Fruit fly (Drosophila melanogaster): ENCODE measurements around the gene Fit2.

DNA sequence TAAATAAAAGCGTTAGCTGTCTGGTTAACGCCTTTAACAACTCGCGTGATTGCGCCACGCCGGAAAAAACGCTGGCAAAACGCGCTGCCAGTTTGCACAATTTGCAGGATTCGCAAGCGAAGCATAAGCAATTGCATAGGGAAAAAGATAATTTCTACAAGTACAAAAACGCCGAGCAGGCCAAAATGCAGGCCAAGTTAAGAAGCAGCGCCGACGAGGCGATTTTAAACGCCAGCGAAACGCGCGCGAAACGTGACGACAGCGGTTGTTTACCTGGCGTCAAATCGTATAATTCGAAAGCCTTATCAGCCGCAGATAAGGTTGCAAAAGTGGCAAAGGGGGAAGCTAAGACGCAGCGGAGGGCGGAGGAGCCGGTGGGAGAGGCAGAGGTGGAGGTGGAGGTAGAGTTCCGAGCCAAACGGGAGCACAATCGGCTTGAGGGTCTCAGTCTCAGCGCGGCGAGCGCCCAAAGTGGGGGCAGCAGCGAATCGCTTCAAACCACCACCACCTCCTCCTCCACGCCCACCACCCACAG, 42.9 kb upstream of the Fit2 start:
- TF ChIP-seq pan (optimal IDR thresholded peaks at IDR 0.05) (no peak), Mio (GFP tag; optimal IDR thresholded peaks at IDR 0.05) (no peak), Hr78 (GFP tag; optimal IDR thresholded peaks at IDR 0.05) (no peak)
